Fruit fly (Drosophila melanogaster): ENCODE measurements around the gene RpL30.
A peak's percentile ranks its signal among the peaks of the same experiment; 100 is the strongest.

The RpL30 gene

DNA sequence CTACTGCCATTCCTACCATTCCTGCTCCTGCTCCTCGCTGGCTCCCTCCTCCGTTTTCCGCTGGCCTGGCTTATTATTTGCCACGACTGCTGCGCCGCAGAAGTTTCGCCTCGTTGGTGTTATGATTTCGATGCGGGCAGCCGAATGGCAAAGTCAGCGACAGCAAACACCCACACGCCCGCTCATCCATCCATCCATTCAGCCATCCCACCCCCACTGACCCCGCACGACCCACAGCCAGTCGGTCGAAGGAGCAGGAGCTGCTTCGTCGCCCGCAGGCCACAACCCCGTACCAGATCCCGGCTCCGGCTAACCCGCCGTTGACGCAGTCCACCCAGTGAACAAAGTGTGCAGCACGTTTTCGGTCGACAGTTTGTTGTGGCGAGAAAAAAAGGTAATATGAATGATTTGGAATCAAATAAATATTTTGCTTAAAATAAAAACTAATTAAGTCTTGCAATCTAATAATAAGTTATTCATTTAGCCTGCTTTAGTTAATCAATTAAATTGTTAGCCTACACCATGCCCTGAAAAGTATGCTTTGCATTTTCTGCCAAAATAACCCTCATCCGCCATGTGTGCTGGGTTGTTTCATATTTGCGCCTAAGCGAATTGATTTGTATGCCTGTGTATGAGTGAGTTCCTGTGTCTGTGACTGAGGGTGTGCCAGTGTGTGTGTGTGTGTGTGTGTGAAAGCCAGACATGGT, 17.5 kb upstream of the RpL30 start (continued):
- TF ChIP-seq NC2β (GFP tag; optimal IDR thresholded peaks at IDR 0.05) (no peak), Sry-β (GFP tag; optimal IDR thresholded peaks at IDR 0.05) (no peak), CG14710 (tag; optimal IDR thresholded peaks at IDR 0.05) (no peak), tap (tag; optimal IDR thresholded peaks at IDR 0.05) (peak; percentile 41), CG17385 (GFP tag; optimal IDR thresholded peaks at IDR 0.05) (peak; percentile 56), HHEX (GFP tag; optimal IDR thresholded peaks at IDR 0.05) (peak; percentile 14), zen2 (GFP tag; IDR thresholded peaks at IDR 0.05; ENCODE audit: partially characterized antibody) (0 out of 3 replicates have a peak, but pooled peaks have one; percentile 3), gem (tag; optimal IDR thresholded peaks at IDR 0.05) (peak; percentile 72), maf-S (GFP tag; optimal IDR thresholded peaks at IDR 0.05) (no peak), lilli (GFP tag; optimal IDR thresholded peaks at IDR 0.05) (peak; percentile 54), org-1 (GFP tag; optimal IDR thresholded peaks at IDR 0.05) (peak; percentile 65), chm (GFP tag; IDR thresholded peaks at IDR 0.05) (no peak), wor (GFP tag; IDR thresholded peaks at IDR 0.05) (no peak), CG7357 (GFP tag; IDR thresholded peaks at IDR 0.05) (peak; percentile 43; the same call in 1 of the 3 replicates), CG8388 (GFP tag; optimal IDR thresholded peaks at IDR 0.05) (no peak), zfh1 (GFP tag; IDR thresholded peaks at IDR 0.05) (no peak), sd (tag; optimal IDR thresholded peaks at IDR 0.05) (no peak), scrt (GFP tag; optimal IDR thresholded peaks at IDR 0.05) (peak; percentile 64), CG9215 (GFP tag; IDR thresholded peaks at IDR 0.05) (peak; percentile 46), Scr (GFP tag; IDR thresholded peaks at IDR 0.05; ENCODE audit: partially characterized antibody) (no peak), ash1 (GFP tag; optimal IDR thresholded peaks at IDR 0.05) (peak; percentile 2), Hr78 (GFP tag; optimal IDR thresholded peaks at IDR 0.05) (no peak), CG12219 (GFP tag; optimal IDR thresholded peaks at IDR 0.05) (peak; percentile 56), CG7987 (GFP tag; optimal IDR thresholded peaks at IDR 0.05) (no peak), CG6854 (GFP tag; optimal IDR thresholded peaks at IDR 0.05) (peak; percentile 63), unpg (GFP tag; optimal IDR thresholded peaks at IDR 0.05) (peak; percentile 44), vvl (GFP tag; IDR thresholded peaks at IDR 0.05) (no peak), pita (GFP tag; optimal IDR thresholded peaks at IDR 0.05) (no peak), CG18619 (GFP tag; optimal IDR thresholded peaks at IDR 0.05) (peak; percentile 60), Adf1 (GFP tag; IDR thresholded peaks at IDR 0.05) (peak; percentile 41; the same call in 1 of the 2 replicates), CG7372 (GFP tag; IDR thresholded peaks at IDR 0.05) (peak; percentile 81), Gug (GFP tag; IDR thresholded peaks at IDR 0.05) (peak; percentile 9; the same call in 1 of the 4 replicates), CG6791 (GFP tag; IDR thresholded peaks at IDR 0.05; ENCODE audit: partially characterized antibody) (no peak), PHDP (tag; optimal IDR thresholded peaks at IDR 0.05) (peak; percentile 66), CG34422 (GFP tag; IDR thresholded peaks at IDR 0.05) (0 out of 3 replicates have a peak, but pooled peaks have one; percentile 39), da (GFP tag; optimal IDR thresholded peaks at IDR 0.05) (no peak), CG34376 (GFP tag; optimal IDR thresholded peaks at IDR 0.05) (peak; percentile 82), CG15514 (GFP tag; optimal IDR thresholded peaks at IDR 0.05) (peak; percentile 43), schlank (tag; optimal IDR thresholded peaks at IDR 0.05) (peak; percentile 57), Dbx (GFP tag; IDR thresholded peaks at IDR 0.05) (no peak), h (optimal IDR thresholded peaks at IDR 0.05) (no peak), lab (GFP tag; optimal IDR thresholded peaks at IDR 0.05) (peak; percentile 88), cas (GFP tag; IDR thresholded peaks at IDR 0.05) (no peak), CG17361 (GFP tag; IDR thresholded peaks at IDR 0.05) (peak; percentile 53; the same call in 2 of the 3 replicates), CG4617 (GFP tag; optimal IDR thresholded peaks at IDR 0.05; ENCODE audit: borderline replicate concordance) (no peak), Ravus (GFP tag; IDR thresholded peaks at IDR 0.05) (no peak), CG4854 (GFP tag; optimal IDR thresholded peaks at IDR 0.05) (no peak), CG5180 (GFP tag; optimal IDR thresholded peaks at IDR 0.05) (peak; percentile 56), Nf-YC (tag; optimal IDR thresholded peaks at IDR 0.05) (peak; percentile 51)

All from whole organism, embryonic.